Worm (Caenorhabditis elegans): ENCODE results near the gene W04G3.10.

- TF ChIP-seq unc-62 (GFP tag; optimal IDR thresholded peaks at IDR 0.05) (no peak), unc-39 (tag; optimal IDR thresholded peaks at IDR 0.05) (no peak), nhr-237 (tag; optimal IDR thresholded peaks at IDR 0.05) (no peak), elt-2 (tag; optimal IDR thresholded peaks at IDR 0.05) (no peak), jun-1 (tag; optimal IDR thresholded peaks at IDR 0.05) (no peak), nhr-25 (tag; optimal IDR thresholded peaks at IDR 0.05) (no peak), lin-15B (tag; optimal IDR thresholded peaks at IDR 0.05) (no peak), fkh-10 (GFP tag; optimal IDR thresholded peaks at IDR 0.05) (no peak), nhr-76 (tag; optimal IDR thresholded peaks at IDR 0.05) (no peak)
Observed at ce11 chrX:11122412-11122811, 44.4 kb upstream of the W04G3.10 start.

Measured in whole organism, L3 larva.